Fruit fly (Drosophila melanogaster): ENCODE results near the gene CG32264.

Gene CG32264

DNA sequence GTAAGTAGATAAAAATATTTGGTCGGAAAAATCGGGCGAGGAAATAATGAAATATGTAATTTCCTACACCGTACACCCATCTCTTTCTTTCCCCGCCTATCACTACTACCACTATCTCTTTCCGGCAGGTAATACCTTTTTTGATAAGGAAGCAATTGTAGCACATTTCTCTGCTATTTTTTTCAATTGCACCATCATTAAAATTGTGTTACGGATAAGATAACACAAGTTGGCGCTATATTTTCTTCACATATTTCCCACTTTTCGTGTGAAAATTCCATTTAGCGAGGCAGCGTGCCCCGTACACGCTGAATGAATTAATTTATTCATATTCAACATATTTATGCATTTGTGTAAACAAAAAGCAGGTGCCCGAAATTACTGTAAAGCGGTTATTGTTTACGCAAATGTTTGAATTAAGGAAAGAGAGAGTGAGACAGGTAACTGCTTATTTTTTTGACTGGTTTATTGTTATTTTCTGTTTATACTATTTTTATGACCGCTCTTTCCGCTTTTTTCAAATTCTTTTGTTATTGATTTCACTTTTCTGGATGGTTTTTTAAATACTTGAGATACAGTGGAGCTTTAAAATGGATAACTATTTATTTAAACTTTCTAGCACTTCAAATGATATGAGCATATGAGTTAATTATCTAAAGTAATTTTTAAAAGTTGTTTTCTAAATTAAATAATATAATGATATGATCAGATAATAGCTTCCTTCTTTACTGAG, 19.7 kb downstream of the CG32264 start (continued):
- TF ChIP-seq Aef1 (GFP tag; IDR thresholded peaks at IDR 0.05): peak; percentile 33; the same call in 1 of the 3 replicates
- no peak for TF ChIP-seq tll (GFP tag; optimal IDR thresholded peaks at IDR 0.05)
- TF ChIP-seq slbo (GFP tag; IDR thresholded peaks at IDR 0.05): peak; percentile 76
- TF ChIP-seq MESR4 (GFP tag; optimal IDR thresholded peaks at IDR 0.05): no peak
- TF ChIP-seq CG2120 (GFP tag; optimal IDR thresholded peaks at IDR 0.05): peak; percentile 30
- TF ChIP-seq CG6683 (GFP tag; optimal IDR thresholded peaks at IDR 0.05): no peak
- peak; percentile 54; the same call in 1 of the 2 replicates for TF ChIP-seq vvl (GFP tag; IDR thresholded peaks at IDR 0.05)
- peak; percentile 48 for TF ChIP-seq CG18262 (tag; optimal IDR thresholded peaks at IDR 0.05)
- TF ChIP-seq sc (optimal IDR thresholded peaks at IDR 0.05): no peak
- TF ChIP-seq sc (GFP tag; optimal IDR thresholded peaks at IDR 0.05): no peak
- peak; percentile 52 for TF ChIP-seq CG4730 (GFP tag; IDR thresholded peaks at IDR 0.05)
- TF ChIP-seq Med (GFP tag): no peak
- peak; percentile 11 for TF ChIP-seq CG18619 (GFP tag; optimal IDR thresholded peaks at IDR 0.05)
- no peak for TF ChIP-seq B-H2 (GFP tag; optimal IDR thresholded peaks at IDR 0.05)
- peak; percentile 17 for TF ChIP-seq CG15479 (GFP tag; optimal IDR thresholded peaks at IDR 0.05)
- peak; percentile 57 for TF ChIP-seq CG10366 (GFP tag; IDR thresholded peaks at IDR 0.05)
- TF ChIP-seq CG11695 (GFP tag; IDR thresholded peaks at IDR 0.05): peak; percentile 52; the same call in 2 of the 3 replicates
- TF ChIP-seq CG33213 (GFP tag; optimal IDR thresholded peaks at IDR 0.05): no peak
- peak; percentile 27; the same call in 1 of the 3 replicates for TF ChIP-seq Mrtf (GFP tag; IDR thresholded peaks at IDR 0.05)
- TF ChIP-seq Fer3 (tag; optimal IDR thresholded peaks at IDR 0.05): peak; percentile 47
- no peak for TF ChIP-seq psq (GFP tag; optimal IDR thresholded peaks at IDR 0.05)
- peak; percentile 54 for TF ChIP-seq ttk (GFP tag; IDR thresholded peaks at IDR 0.05)
- TF ChIP-seq lov (optimal IDR thresholded peaks at IDR 0.05): no peak
- no peak for TF ChIP-seq lov (GFP tag; IDR thresholded peaks at IDR 0.05)
- no peak for TF ChIP-seq CG3065 (GFP tag; optimal IDR thresholded peaks at IDR 0.05)
- peak; percentile 35 for TF ChIP-seq gcm (GFP tag; optimal IDR thresholded peaks at IDR 0.05)
- TF ChIP-seq stc (GFP tag; IDR thresholded peaks at IDR 0.05): peak; percentile 64; the same call in 1 of the 2 replicates
- peak in 1 of 2 experiments; percentile 2 for TF ChIP-seq Eip74EF (GFP tag; optimal IDR thresholded peaks at IDR 0.05)
- TF ChIP-seq CG30403 (GFP tag; optimal IDR thresholded peaks at IDR 0.05): peak; percentile 53
- peak; percentile 59; the same call in 2 of the 3 replicates for TF ChIP-seq dysf (GFP tag; IDR thresholded peaks at IDR 0.05)
- TF ChIP-seq CG15269 (tag; optimal IDR thresholded peaks at IDR 0.05): peak; percentile 61
- no peak for TF ChIP-seq insv (GFP tag; optimal IDR thresholded peaks at IDR 0.05)
- TF ChIP-seq C15 (GFP tag; IDR thresholded peaks at IDR 0.05): no peak
- TF ChIP-seq Taf1 (GFP tag; IDR thresholded peaks at IDR 0.05): peak; percentile 31; the same call in 1 of the 2 replicates
- TF ChIP-seq CG7372 (GFP tag; IDR thresholded peaks at IDR 0.05): 0 out of 2 replicates have a peak, but pooled peaks have one; percentile 37
- peak; percentile 48; the same call in 1 of the 2 replicates for TF ChIP-seq CG14441 (GFP tag; IDR thresholded peaks at IDR 0.05)
- TF ChIP-seq ken (GFP tag; IDR thresholded peaks at IDR 0.05): no peak; the same call in 2 of the 3 replicates
- 0 out of 2 replicates have a peak, but pooled peaks have one; percentile 22 for TF ChIP-seq ssp (GFP tag; IDR thresholded peaks at IDR 0.05)
- peak; percentile 21; the same call in 1 of the 2 replicates for TF ChIP-seq MBD-R2 (GFP tag; IDR thresholded peaks at IDR 0.05)
- peak; percentile 12 for TF ChIP-seq CG1602 (GFP tag; optimal IDR thresholded peaks at IDR 0.05)
- peak; percentile 67 for TF ChIP-seq CG13424 (tag; optimal IDR thresholded peaks at IDR 0.05)
- TF ChIP-seq E2f1 (GFP tag; IDR thresholded peaks at IDR 0.05): peak; percentile 57
- TF ChIP-seq Pdp1 (GFP tag; optimal IDR thresholded peaks at IDR 0.05): peak in 1 of 2 experiments; percentile 8
- no peak for TF ChIP-seq CTCF (GFP tag; optimal IDR thresholded peaks at IDR 0.05)
- no peak for TF ChIP-seq Lim3 (GFP tag; IDR thresholded peaks at IDR 0.05)
- TF ChIP-seq CG9817 (tag; optimal IDR thresholded peaks at IDR 0.05): peak; percentile 41
- TF ChIP-seq CG3407 (GFP tag; optimal IDR thresholded peaks at IDR 0.05): peak; percentile 19
- TF ChIP-seq ind (GFP tag; optimal IDR thresholded peaks at IDR 0.05): peak; percentile 19
- no peak for TF ChIP-seq kah (GFP tag; optimal IDR thresholded peaks at IDR 0.05)
- TF ChIP-seq bcd (GFP tag; optimal IDR thresholded peaks at IDR 0.05): no peak
